Worm (Caenorhabditis elegans) whole organism, early embryonic: ENCODE data around the gene C07E3.3.

ENCODE experiments used
- B0310.2 ChIP-seq: sonication (generic microtip); optimal IDR thresholded peaks from 2 replicates; lab custom pipeline; 2016; ENCODE audit warnings: mild to moderate bottlenecking, missing genetic modification characterization, missing compliant biosample characterization
- F13C5.2 ChIP-seq: sonication (generic microtip); optimal IDR thresholded peaks from 2 replicates; lab custom pipeline; 2017; ENCODE audit warnings: mild to moderate bottlenecking, missing genetic modification characterization, inconsistent platforms, missing compliant biosample characterization
- aly-1 ChIP-seq: sonication (generic microtip); optimal IDR thresholded peaks from 2 replicates; lab custom pipeline; 2016; ENCODE audit warnings: missing genetic modification characterization, missing compliant biosample characterization
- ama-1 ChIP-seq: fragments of 150-350 bp; optimal IDR thresholded peaks from 2 replicates; lab custom pipeline; 2014
- ceh-13 ChIP-seq: fragments of 200-800 bp; sonication (Bioruptor generic); optimal IDR thresholded peaks from 2 replicates; lab custom pipeline; 2018; ENCODE audit warnings: mild to moderate bottlenecking, missing genetic modification characterization, missing compliant biosample characterization
- ceh-36 ChIP-seq: sonication (generic microtip); optimal IDR thresholded peaks from 2 replicates; lab custom pipeline; 2016; ENCODE audit warnings: missing genetic modification characterization, inconsistent platforms, missing compliant biosample characterization
- ets-7 ChIP-seq: sonication (generic microtip); optimal IDR thresholded peaks from 2 replicates; lab custom pipeline; 2016; ENCODE audit warnings: missing genotype, missing genetic modification characterization, missing compliant biosample characterization
- flt-1 ChIP-seq: fragments of 200-800 bp; sonication (Bioruptor generic); IDR thresholded peaks from 2 replicates; pipeline ENCODE4 v1.3.6; 2022; ENCODE audit warnings: missing genetic modification characterization, missing compliant biosample characterization
- hmbx-1 ChIP-seq: sonication (generic microtip); optimal IDR thresholded peaks from 2 replicates; lab custom pipeline; 2016; ENCODE audit warnings: mild to moderate bottlenecking, missing genetic modification characterization, missing compliant biosample characterization
- hmg-4 ChIP-seq: fragments of 200-800 bp; sonication (Bioruptor generic); optimal IDR thresholded peaks from 2 replicates; lab custom pipeline; 2018; ENCODE audit warnings: mild to moderate bottlenecking, missing genetic modification characterization, missing compliant biosample characterization
- hnd-1 ChIP-seq: sonication (generic microtip); optimal IDR thresholded peaks from 2 replicates; lab custom pipeline; 2016; ENCODE audit warnings: missing genetic modification characterization, missing compliant biosample characterization
- pes-1 ChIP-seq: fragments of 200-800 bp; sonication (Bioruptor generic); IDR thresholded peaks from 2 replicates; pipeline ENCODE4 v1.3.6; 2022; ENCODE audit warnings: missing genetic modification reagents, missing genetic modification characterization, missing compliant biosample characterization
- scrt-1 ChIP-seq: fragments of 200-800 bp; sonication (Bioruptor generic); IDR thresholded peaks from 2 replicates; pipeline ENCODE4 v1.3.6; 2022; ENCODE audit warnings: missing genetic modification characterization, missing compliant biosample characterization
- sea-1 ChIP-seq: fragments of 200-800 bp; sonication (Bioruptor generic); conservative IDR thresholded peaks from 2 replicates; pipeline ENCODE4 v1.3.6; 2022; ENCODE audit warnings: missing genetic modification characterization, missing compliant biosample characterization
- tbx-11 ChIP-seq: fragments of 200-800 bp; sonication (Bioruptor generic); IDR thresholded peaks from 2 replicates; pipeline ENCODE4 v1.3.6; 2022; ENCODE audit warnings: missing genetic modification characterization, missing compliant biosample characterization
- tbx-37 ChIP-seq: fragments of 200-800 bp; sonication (Bioruptor generic); conservative IDR thresholded peaks from 2 replicates; pipeline ENCODE4 v1.3.6; 2022; ENCODE audit warnings: missing genetic modification reagents, missing genetic modification characterization, missing compliant biosample characterization
- tra-4 ChIP-seq: sonication (generic microtip); optimal IDR thresholded peaks from 2 replicates; lab custom pipeline; 2017; ENCODE audit warnings: missing genetic modification characterization, missing compliant biosample characterization

Gene C07E3.3

ce11 chrII:10390250-10390821 lies 33.0 kb upstream of the C07E3.3 start:
- TF ChIP-seq hmg-4 (GFP tag; lab: Kevin White, UChicago) (no peak), ets-7 (tag; lab: Kevin White, UChicago) (no peak), hnd-1 (tag; lab: Kevin White, UChicago) (no peak), hmbx-1 (tag; lab: Kevin White, UChicago) (no peak), ama-1 (lab: Kevin White, UChicago) (no peak), tbx-37 (GFP tag; lab: Robert Waterston, UW) (no peak), F13C5.2 (tag; lab: Kevin White, UChicago) (no peak), sea-1 (GFP tag; lab: Robert Waterston, UW) (no peak), ceh-36 (tag; lab: Kevin White, UChicago) (no peak), B0310.2 (tag; lab: Kevin White, UChicago) (no peak), tra-4 (tag; lab: Kevin White, UChicago) (no peak), aly-1 (no peak), flt-1 (GFP tag; lab: Robert Waterston, UW) (no peak)

ce11 chrII:10389776-10390175 lies 32.5 kb upstream of the C07E3.3 start:
- TF ChIP-seq sea-1 (GFP tag; lab: Robert Waterston, UW): no peak
- TF ChIP-seq ceh-13 (GFP tag; lab: Kevin White, UChicago): no peak
- no peak for TF ChIP-seq tra-4 (tag; lab: Kevin White, UChicago)

- no peak for TF ChIP-seq ceh-13 (GFP tag; lab: Kevin White, UChicago)
- TF ChIP-seq tra-4 (tag; lab: Kevin White, UChicago): no peak
- TF ChIP-seq tbx-11 (GFP tag; lab: Robert Waterston, UW): no peak
Measured at ce11 chrII:10389038-10389437, 31.7 kb upstream of the C07E3.3 start.

- TF ChIP-seq ets-7 (tag; lab: Kevin White, UChicago) (no peak), sea-1 (GFP tag; lab: Robert Waterston, UW) (peak; percentile 74; the same call in 1 of the 2 replicates), hmbx-1 (tag; lab: Kevin White, UChicago) (peak; percentile 51), ama-1 (lab: Kevin White, UChicago) (no peak), hnd-1 (tag; lab: Kevin White, UChicago) (peak; percentile 31), ceh-13 (GFP tag; lab: Kevin White, UChicago) (peak; percentile 47), F13C5.2 (tag; lab: Kevin White, UChicago) (peak; percentile 91), pes-1 (GFP tag; lab: Robert Waterston, UW) (peak; percentile 76), flt-1 (GFP tag; lab: Robert Waterston, UW) (peak; percentile 50; the same call in 1 of the 2 replicates), tbx-37 (GFP tag; lab: Robert Waterston, UW) (no peak), hmg-4 (GFP tag; lab: Kevin White, UChicago) (peak; percentile 20), scrt-1 (GFP tag; lab: Robert Waterston, UW) (0 out of 2 replicates have a peak, but pooled peaks have one; percentile 25), aly-1 (no peak), B0310.2 (tag; lab: Kevin White, UChicago) (peak; percentile 61), tbx-11 (GFP tag; lab: Robert Waterston, UW) (peak; percentile 72), tra-4 (tag; lab: Kevin White, UChicago) (no peak), ceh-36 (tag; lab: Kevin White, UChicago) (peak; percentile 20)
Measured at ce11 chrII:10388041-10388706, 30.9 kb upstream of the C07E3.3 start.

- TF ChIP-seq hmg-4 (GFP tag; lab: Kevin White, UChicago): peak; percentile 33
- no peak for TF ChIP-seq F13C5.2 (tag; lab: Kevin White, UChicago)
Measured at ce11 chrII:10384680-10385383, 27.5 kb upstream of the C07E3.3 start, which contains the start of gene ztf-27. Gene ztf-27, plus strand, starts transcription at chrII:10385333.

ce11 chrII:10382247-10382646 lies 24.9 kb upstream of the C07E3.3 start:
- peak; percentile 7 for TF ChIP-seq B0310.2 (tag; lab: Kevin White, UChicago)
- TF ChIP-seq sea-1 (GFP tag; lab: Robert Waterston, UW): no peak
- TF ChIP-seq scrt-1 (GFP tag; lab: Robert Waterston, UW): no peak
- peak; percentile 10 for TF ChIP-seq F13C5.2 (tag; lab: Kevin White, UChicago)
- TF ChIP-seq hmg-4 (GFP tag; lab: Kevin White, UChicago): peak; percentile 39
- TF ChIP-seq flt-1 (GFP tag; lab: Robert Waterston, UW): no peak

ce11 chrII:10379546-10379945 lies 22.2 kb upstream of the C07E3.3 start:
- TF ChIP-seq hmbx-1 (tag; lab: Kevin White, UChicago): no peak
- no peak for TF ChIP-seq sea-1 (GFP tag; lab: Robert Waterston, UW)
- TF ChIP-seq tra-4 (tag; lab: Kevin White, UChicago): no peak
- no peak for TF ChIP-seq tbx-11 (GFP tag; lab: Robert Waterston, UW)
- no peak for TF ChIP-seq ceh-36 (tag; lab: Kevin White, UChicago)
- TF ChIP-seq B0310.2 (tag; lab: Kevin White, UChicago): no peak
- TF ChIP-seq hmg-4 (GFP tag; lab: Kevin White, UChicago): no peak
- no peak for TF ChIP-seq scrt-1 (GFP tag; lab: Robert Waterston, UW)
- no peak for TF ChIP-seq hnd-1 (tag; lab: Kevin White, UChicago)
- no peak for TF ChIP-seq pes-1 (GFP tag; lab: Robert Waterston, UW)
- TF ChIP-seq ets-7 (tag; lab: Kevin White, UChicago): no peak
- TF ChIP-seq tbx-37 (GFP tag; lab: Robert Waterston, UW): no peak
- TF ChIP-seq flt-1 (GFP tag; lab: Robert Waterston, UW): no peak
- no peak for TF ChIP-seq ceh-13 (GFP tag; lab: Kevin White, UChicago)
